Worm (Caenorhabditis elegans) whole organism, L4 larva: Measurements from ENCODE around the gene K08F4.5.

ENCODE experiments used
- F10B5.3 ChIP-seq: sonication (generic microtip); optimal IDR thresholded peaks from 2 replicates; lab custom pipeline; 2016; ENCODE audit warnings: mild to moderate bottlenecking, missing genetic modification characterization, missing compliant biosample characterization
- F44E2.7 ChIP-seq: fragments of 200-800 bp; sonication (Bioruptor generic); IDR thresholded peaks from 2 replicates; pipeline ENCODE4 v2.1.2; 2022; ENCODE audit warnings: missing genetic modification characterization, missing compliant biosample characterization
- Y5F2A.4 ChIP-seq: fragments of 200-800 bp; sonication (Bioruptor generic); optimal IDR thresholded peaks from 2 replicates; lab custom pipeline; 2018; ENCODE audit warnings: mild to moderate bottlenecking, missing genetic modification characterization, missing compliant biosample characterization
- ZK337.2 ChIP-seq: fragments of 200-800 bp; sonication (Bioruptor generic); IDR thresholded peaks from 2 replicates; pipeline ENCODE4 v1.3.6; 2022; ENCODE audit warnings: missing genetic modification reagents, missing genetic modification characterization, missing compliant biosample characterization
- aha-1 ChIP-seq: fragments of 150-350 bp; peaks from one replicate; lab custom pipeline; 2014; ENCODE audit warnings: missing biosample characterization, missing genetic modification characterization
- aly-2 ChIP-seq: sonication (generic microtip); optimal IDR thresholded peaks from 2 replicates; lab custom pipeline; 2018; ENCODE audit warnings: missing biosample characterization, missing genetic modification characterization
- ceh-20 ChIP-seq: fragments of 200-800 bp; sonication (Bioruptor generic); IDR thresholded peaks from 2 replicates; pipeline ENCODE4 v1.3.6; 2022; ENCODE audit warnings: missing genetic modification reagents, missing genetic modification characterization, missing compliant biosample characterization
- cey-2 ChIP-seq: sonication (generic microtip); optimal IDR thresholded peaks from 3 replicates; lab custom pipeline; 2017; ENCODE audit warnings: missing genetic modification characterization, mild to moderate bottlenecking, missing compliant biosample characterization, antibody characterized with exemption, borderline replicate concordance; ENCODE audit not compliant: insufficient read depth
- dmd-6 ChIP-seq: fragments of 200-800 bp; sonication (Bioruptor generic); IDR thresholded peaks from 2 replicates; pipeline ENCODE4 v1.3.6; 2022; ENCODE audit warnings: missing genetic modification reagents, missing genetic modification characterization, missing compliant biosample characterization
- dpl-1 ChIP-seq: fragments of 150-350 bp; optimal IDR thresholded peaks from 2 replicates; lab custom pipeline; 2014; ENCODE audit warnings: missing biosample characterization, missing genetic modification reagents, missing genetic modification characterization
- duxl-1 ChIP-seq: sonication (generic microtip); optimal IDR thresholded peaks from 2 replicates; lab custom pipeline; 2016; ENCODE audit warnings: mild to moderate bottlenecking, missing genetic modification characterization, moderate library complexity, missing compliant biosample characterization; ENCODE audit not compliant: poor library complexity
- egl-43 ChIP-seq: fragments of 200-800 bp; sonication (Bioruptor generic); IDR thresholded peaks from 2 replicates; pipeline ENCODE4 v1.3.6; 2022; ENCODE audit warnings: missing genetic modification reagents, missing genetic modification characterization, missing compliant biosample characterization
- fos-1 ChIP-seq: fragments of 150-350 bp; optimal IDR thresholded peaks from 2 replicates; lab custom pipeline; 2014; ENCODE audit warnings: missing biosample characterization, missing genetic modification characterization
- hif-1 ChIP-seq, 2 experiments: sonication (generic microtip); optimal IDR thresholded peaks; 2 replicates each; lab custom pipeline; 2016 to 2017; ENCODE audit warnings: missing compliant biosample characterization in 2 of 2, missing genetic modification characterization in 2 of 2, missing genetic modification reagents in 2 of 2, missing genotype in 2 of 2, mild to moderate bottlenecking in 1 of 2
- hlh-11 ChIP-seq: fragments of 200-800 bp; sonication (Bioruptor generic); optimal IDR thresholded peaks from 2 replicates; lab custom pipeline; 2018; ENCODE audit warnings: mild to moderate bottlenecking, missing genetic modification characterization, missing compliant biosample characterization
- jun-1 ChIP-seq: fragments of 150-350 bp; optimal IDR thresholded peaks from 2 replicates; lab custom pipeline; 2014; ENCODE audit warnings: missing biosample characterization, missing genetic modification reagents, missing genetic modification characterization
- lin-13 ChIP-seq: fragments of 150-350 bp; optimal IDR thresholded peaks from 2 replicates; lab custom pipeline; 2014; ENCODE audit warnings: missing biosample characterization, missing genetic modification reagents, missing genetic modification characterization
- lin-38 ChIP-seq: fragments of 200-800 bp; sonication (Bioruptor generic); IDR thresholded peaks from 2 replicates; pipeline ENCODE4 v1.3.6; 2022; ENCODE audit warnings: missing genetic modification reagents, missing genetic modification characterization, missing compliant biosample characterization
- mdl-1 ChIP-seq, 2 experiments: fragments of 150-350 bp in 1 of 2; sonication (generic microtip) in 1 of 2; optimal IDR thresholded peaks; 2 replicates each; lab custom pipeline; 2014 to 2017; ENCODE audit warnings: missing biosample characterization in 2 of 2, missing genetic modification characterization in 2 of 2
- mep-1 ChIP-seq: fragments of 150-350 bp; sonication (generic microtip); optimal IDR thresholded peaks from 3 replicates; lab custom pipeline; 2014; ENCODE audit warnings: missing biosample characterization, missing genetic modification characterization
- mes-2 ChIP-seq: sonication (generic microtip); optimal IDR thresholded peaks from 2 replicates; lab custom pipeline; 2016; ENCODE audit warnings: missing genotype, mild to moderate bottlenecking, missing genetic modification characterization, missing compliant biosample characterization; ENCODE audit not compliant: poor library complexity, severe bottlenecking
- mxl-3 ChIP-seq: fragments of 200-800 bp; sonication (Bioruptor generic); optimal IDR thresholded peaks from 2 replicates; lab custom pipeline; 2018; ENCODE audit warnings: mild to moderate bottlenecking, missing genetic modification characterization, missing compliant biosample characterization
- nhr-11 ChIP-seq: fragments of 150-350 bp; optimal IDR thresholded peaks from 2 replicates; lab custom pipeline; 2014; ENCODE audit warnings: missing biosample characterization, missing genetic modification characterization
- nhr-6 ChIP-seq: fragments of 150-350 bp; optimal IDR thresholded peaks from 2 replicates; lab custom pipeline; 2014; ENCODE audit warnings: missing biosample characterization, missing genetic modification characterization
- nhr-77 ChIP-seq: fragments of 150-350 bp; optimal IDR thresholded peaks from 2 replicates; lab custom pipeline; 2014; ENCODE audit warnings: missing biosample characterization, missing genetic modification characterization
- pha-4 ChIP-seq, 2 experiments: fragments of 150-350 bp in 1 of 2; fragments of 200-800 bp in 1 of 2; sonication (Bioruptor generic) in 1 of 2; IDR thresholded peaks in 1 of 2; optimal IDR thresholded peaks in 1 of 2; 2 replicates each; pipeline versions ENCODE4 v1.3.6 to Lab custom; 2014 to 2022; ENCODE audit warnings: missing genetic modification characterization in 2 of 2, missing genetic modification reagents in 2 of 2, missing biosample characterization in 1 of 2, missing compliant biosample characterization in 1 of 2
- rbr-2 ChIP-seq: sonication (generic microtip); optimal IDR thresholded peaks from 2 replicates; lab custom pipeline; 2016; ENCODE audit warnings: missing genotype, missing genetic modification characterization, missing compliant biosample characterization
- snpc-1.2 ChIP-seq: fragments of 200-800 bp; sonication (Bioruptor generic); IDR thresholded peaks from 2 replicates; pipeline ENCODE4 v1.3.6; 2022; ENCODE audit warnings: missing genetic modification reagents, missing genetic modification characterization, missing compliant biosample characterization
- snpc-4 ChIP-seq: fragments of 150-350 bp; optimal IDR thresholded peaks from 2 replicates; lab custom pipeline; 2014; ENCODE audit warnings: missing biosample characterization, missing genetic modification characterization
- unc-130 ChIP-seq: sonication (generic microtip); optimal IDR thresholded peaks from 2 replicates; lab custom pipeline; 2016; ENCODE audit warnings: missing genetic modification reagents, missing genetic modification characterization, missing compliant biosample characterization
- unc-62 ChIP-seq, 3 experiments: fragments of 150-350 bp in 1 of 3; sonication (generic microtip); optimal IDR thresholded peaks in 2 of 3; peaks in 1 of 3; 1 replicate in 1 of 3; 2 replicates in 2 of 3; lab custom pipeline; 2014 to 2017; ENCODE audit warnings: missing biosample characterization in 3 of 3, missing genetic modification characterization in 3 of 3, missing genetic modification reagents in 3 of 3, missing genotype in 1 of 3
- zag-1 ChIP-seq: fragments of 150-350 bp; optimal IDR thresholded peaks from 2 replicates; lab custom pipeline; 2014; ENCODE audit warnings: missing biosample characterization, missing genetic modification characterization
- ztf-11 ChIP-seq: fragments of 150-350 bp; optimal IDR thresholded peaks from 2 replicates; lab custom pipeline; 2014; ENCODE audit warnings: missing biosample characterization, missing genetic modification characterization

K08F4.5 gene

ce11 chrIV:10095171-10095570 lies 40.5 kb downstream of the K08F4.5 start, which contains the start of the genes C04G2.5 and msp-36:
C04G2.5 (minus strand) TSS chrIV:10095271.
msp-36 (plus strand) TSS chrIV:10095433.
- TF ChIP-seq egl-43 (0 out of 2 replicates have a peak, but pooled peaks have one; percentile 30), F10B5.3 (tag; lab: Kevin White, UChicago) (no peak), fos-1 (tag; lab: Kevin White, UChicago) (no peak)

- TF ChIP-seq hif-1 (tag; optimal IDR thresholded peaks at IDR 0.05; lab: Kevin White, UChicago) (no peak), nhr-77 (tag; lab: Kevin White, UChicago) (no peak), ceh-20 (GFP tag; lab: Robert Waterston, UW) (no peak), mxl-3 (GFP tag; lab: Kevin White, UChicago) (no peak), dpl-1 (GFP tag; lab: Kevin White, UChicago) (no peak), snpc-4 (tag; lab: Kevin White, UChicago) (no peak), mep-1 (tag; lab: Kevin White, UChicago) (no peak), aly-2 (tag; lab: Kevin White, UChicago) (no peak), F44E2.7 (GFP tag; lab: Robert Waterston, UW) (no peak), duxl-1 (tag; lab: Kevin White, UChicago) (no peak), lin-38 (no peak), aha-1 (tag; lab: Kevin White, UChicago) (no peak), Y5F2A.4 (GFP tag; lab: Kevin White, UChicago) (no peak), unc-62 (GFP tag; optimal IDR thresholded peaks at IDR 0.05 in 1 of 2; lab: Kevin White, UChicago) (no peak), unc-62 (tag; optimal IDR thresholded peaks at IDR 0.05; lab: Kevin White, UChicago) (no peak), ztf-11 (tag; lab: Kevin White, UChicago) (no peak)
Measured at ce11 chrIV:10090358-10090757, 45.4 kb downstream of the K08F4.5 start, which contains the start of gene ttbk-5. ttbk-5 (plus strand) TSS chrIV:10090658.

ce11 chrIV:10089777-10090176 lies 45.9 kb downstream of the K08F4.5 start, which contains the start of gene ttr-39:
ttr-39 (minus strand) TSS chrIV:10089877.
- TF ChIP-seq snpc-4 (tag; lab: Kevin White, UChicago) = no peak

- TF ChIP-seq hlh-11 (tag; lab: Kevin White, UChicago) (peak; percentile 19), rbr-2 (tag; lab: Kevin White, UChicago) (peak; percentile 43), snpc-1.2 (GFP tag; lab: Robert Waterston, UW) (peak; percentile 55; the same call in 1 of the 2 replicates), lin-13 (GFP tag; lab: Kevin White, UChicago) (peak; percentile 37), dpl-1 (GFP tag; lab: Kevin White, UChicago) (peak; percentile 82), nhr-11 (tag; lab: Kevin White, UChicago) (peak; percentile 35), pha-4 (GFP tag; IDR thresholded peaks at IDR 0.05; lab: Robert Waterston, UW) (no peak), pha-4 (tag; optimal IDR thresholded peaks at IDR 0.05; lab: Kevin White, UChicago) (peak; percentile 76), mdl-1 (tag; optimal IDR thresholded peaks at IDR 0.05; lab: Kevin White, UChicago) (peak in 1 of 2 experiments; percentile 0), aha-1 (tag; lab: Kevin White, UChicago) (peak; percentile 90), unc-130 (GFP tag; lab: Kevin White, UChicago) (peak; percentile 82), jun-1 (tag; lab: Kevin White, UChicago) (no peak), zag-1 (no peak), nhr-6 (peak; percentile 82), dmd-6 (GFP tag; lab: Robert Waterston, UW) (no peak), ZK337.2 (GFP tag; lab: Robert Waterston, UW) (peak; percentile 59; the same call in 1 of the 2 replicates), mxl-3 (GFP tag; lab: Kevin White, UChicago) (peak; percentile 27), mes-2 (tag; lab: Kevin White, UChicago) (peak; percentile 95), lin-38 (peak; percentile 94), cey-2 (tag; lab: Kevin White, UChicago) (no peak)
Measured at ce11 chrIV:10085401-10086187, 50.1 kb downstream of the K08F4.5 start, which contains the start of the genes col-2 and ndc-80. col-2 (minus strand) TSS chrIV:10085451. ndc-80 (plus strand) TSS chrIV:10086137.
